Fruit fly (Drosophila melanogaster): ENCODE data around the gene Cyp318a1.

dm6 chrX:12021750-12022149, 10.7 kb upstream of the Cyp318a1 start:
- TF ChIP-seq cnc (optimal IDR thresholded peaks at IDR 0.05), result no peak
- no peak for TF ChIP-seq bab1 (GFP tag; optimal IDR thresholded peaks at IDR 0.05)
- TF ChIP-seq kay (GFP tag; ENCODE audit: borderline replicate concordance), result no peak
- no peak for TF ChIP-seq CG5204 (GFP tag; optimal IDR thresholded peaks at IDR 0.05)
- no peak for TF ChIP-seq cic (GFP tag; optimal IDR thresholded peaks at IDR 0.05)
- TF ChIP-seq Mnt (GFP tag; optimal IDR thresholded peaks at IDR 0.05), result no peak
- TF ChIP-seq CG14711 (tag; optimal IDR thresholded peaks at IDR 0.05), result no peak
